Fruit fly (Drosophila melanogaster) whole organism, embryonic: ENCODE results near the gene LysRS.
A peak's percentile ranks its signal among the peaks of the same experiment; 100 is the strongest.

ENCODE experiments used
- Ada2b ChIP-seq: fragments of 200-800 bp; sonication (Bioruptor generic); IDR thresholded peaks from 2 replicates; pipeline ENCODE4 v1.3.6; 2022; ENCODE audit warnings: missing biosample characterization, missing genetic modification characterization
- Aef1 ChIP-seq: fragments of 200-800 bp; sonication (Bioruptor generic); IDR thresholded peaks from 3 replicates; pipeline ENCODE4 v1.3.6; 2022; ENCODE audit warnings: missing biosample characterization, missing genetic modification characterization
- B-H1 ChIP-seq: fragments of 200-800 bp; sonication (Bioruptor generic); IDR thresholded peaks from 3 replicates; pipeline ENCODE4 v1.3.6; 2022; ENCODE audit warnings: missing biosample characterization, missing genetic modification characterization
- B-H2 ChIP-seq: fragments of 200-800 bp; sonication (Bioruptor generic); optimal IDR thresholded peaks from 2 replicates; lab custom pipeline; 2018; ENCODE audit warnings: missing biosample characterization, mild to moderate bottlenecking, missing genetic modification characterization
- C15 ChIP-seq: fragments of 200-800 bp; sonication (Bioruptor generic); IDR thresholded peaks from 3 replicates; pipeline ENCODE4 v1.3.6; 2022; ENCODE audit warnings: missing biosample characterization, missing genetic modification characterization
- CG10565 ChIP-seq: fragments of 200-800 bp; sonication (Bioruptor generic); optimal IDR thresholded peaks from 3 replicates; lab custom pipeline; 2016; ENCODE audit warnings: missing biosample characterization, mild to moderate bottlenecking, missing genetic modification characterization
- CG10654 ChIP-seq: fragments of 200-800 bp; sonication (Bioruptor generic); optimal IDR thresholded peaks from 2 replicates; lab custom pipeline; 2016; ENCODE audit warnings: missing biosample characterization, missing genetic modification characterization
- CG11398 ChIP-seq: fragments of 200-800 bp; sonication (Bioruptor generic); optimal IDR thresholded peaks from 2 replicates; lab custom pipeline; 2016; ENCODE audit warnings: missing biosample characterization, missing genetic modification characterization
- CG11560 ChIP-seq: fragments of 200-800 bp; sonication (Bioruptor generic); IDR thresholded peaks from 3 replicates; pipeline ENCODE4 v1.3.6; 2022; ENCODE audit warnings: missing biosample characterization, missing genetic modification characterization
- CG12155 ChIP-seq: fragments of 200-800 bp; sonication (Bioruptor generic); optimal IDR thresholded peaks from 3 replicates; lab custom pipeline; 2016; ENCODE audit warnings: missing biosample characterization, missing genetic modification characterization
- CG12219 ChIP-seq: fragments of 200-800 bp; sonication (Bioruptor generic); optimal IDR thresholded peaks from 3 replicates; lab custom pipeline; 2018; ENCODE audit warnings: missing biosample characterization, mild to moderate bottlenecking, missing genetic modification characterization
- CG14710 ChIP-seq: fragments of 200-800 bp; sonication (Bioruptor generic); optimal IDR thresholded peaks from 3 replicates; lab custom pipeline; 2019; ENCODE audit warnings: missing biosample characterization, mild to moderate bottlenecking, missing genetic modification characterization, moderate library complexity
- CG15601 ChIP-seq: fragments of 200-800 bp; sonication (Bioruptor generic); optimal IDR thresholded peaks from 3 replicates; lab custom pipeline; 2019; ENCODE audit warnings: missing biosample characterization, mild to moderate bottlenecking, missing genetic modification characterization, moderate library complexity
- CG15696 ChIP-seq: fragments of 200-800 bp; sonication (Bioruptor generic); optimal IDR thresholded peaks from 2 replicates; lab custom pipeline; 2019; ENCODE audit warnings: missing biosample characterization, mild to moderate bottlenecking, missing genetic modification characterization, moderate library complexity
- CG17568 ChIP-seq: fragments of 200-800 bp; sonication (Bioruptor generic); optimal IDR thresholded peaks from 2 replicates; lab custom pipeline; 2018; ENCODE audit warnings: missing biosample characterization, mild to moderate bottlenecking, missing genetic modification characterization, moderate library complexity
- CG18599 ChIP-seq: fragments of 200-800 bp; sonication (Bioruptor generic); optimal IDR thresholded peaks from 3 replicates; lab custom pipeline; 2017; ENCODE audit warnings: missing biosample characterization, missing genetic modification characterization, mild to moderate bottlenecking, moderate library complexity, missing genetic modification reagents
- CG18619 ChIP-seq: fragments of 200-800 bp; sonication (Bioruptor generic); optimal IDR thresholded peaks from 3 replicates; lab custom pipeline; 2017; ENCODE audit warnings: missing biosample characterization, mild to moderate bottlenecking, missing genetic modification characterization
- CG31365 ChIP-seq: fragments of 200-800 bp; sonication (Bioruptor generic); optimal IDR thresholded peaks from 2 replicates; lab custom pipeline; 2018; ENCODE audit warnings: missing biosample characterization, mild to moderate bottlenecking, missing genetic modification characterization
- CG4707 ChIP-seq: fragments of 200-800 bp; sonication (Bioruptor generic); optimal IDR thresholded peaks from 2 replicates; lab custom pipeline; 2018; ENCODE audit warnings: missing biosample characterization, mild to moderate bottlenecking, missing genetic modification characterization, moderate library complexity
- CG6272 ChIP-seq: fragments of 200-800 bp; sonication (Bioruptor generic); IDR thresholded peaks from 2 replicates; pipeline ENCODE4 v1.3.6; 2022; ENCODE audit warnings: missing biosample characterization, missing genetic modification characterization
- CG6854 ChIP-seq: fragments of 200-800 bp; sonication (Bioruptor generic); optimal IDR thresholded peaks from 3 replicates; lab custom pipeline; 2017; ENCODE audit warnings: missing biosample characterization, mild to moderate bottlenecking, missing genetic modification characterization
- CG7745 ChIP-seq: fragments of 200-800 bp; sonication (Bioruptor generic); optimal IDR thresholded peaks from 2 replicates; lab custom pipeline; 2018; ENCODE audit warnings: missing biosample characterization, mild to moderate bottlenecking, missing genetic modification characterization, moderate library complexity
- CG7839 ChIP-seq: fragments of 200-800 bp; sonication (Bioruptor generic); optimal IDR thresholded peaks from 3 replicates; lab custom pipeline; 2018; ENCODE audit warnings: missing biosample characterization, mild to moderate bottlenecking, missing genetic modification characterization, moderate library complexity
- CG7963 ChIP-seq: fragments of 200-800 bp; sonication (Bioruptor generic); IDR thresholded peaks from 3 replicates; pipeline ENCODE4 v1.3.6; 2022; ENCODE audit warnings: missing biosample characterization, missing genetic modification characterization; ENCODE audit not compliant: partially characterized antibody
- CG9797 ChIP-seq: fragments of 200-800 bp; sonication (Bioruptor generic); optimal IDR thresholded peaks from 3 replicates; lab custom pipeline; 2018; ENCODE audit warnings: missing biosample characterization, mild to moderate bottlenecking, missing genetic modification characterization
- Dbx ChIP-seq: fragments of 200-800 bp; sonication (Bioruptor generic); IDR thresholded peaks from 3 replicates; pipeline ENCODE4 v1.3.6; 2022; ENCODE audit warnings: missing biosample characterization, missing genetic modification characterization
- Elba2 ChIP-seq: fragments of 200-800 bp; sonication (Bioruptor generic); optimal IDR thresholded peaks from 3 replicates; lab custom pipeline; 2016; ENCODE audit warnings: missing biosample characterization, missing genetic modification characterization
- Ets97D ChIP-seq: fragments of 200-800 bp; sonication (Bioruptor generic); optimal IDR thresholded peaks from 3 replicates; lab custom pipeline; 2016; ENCODE audit warnings: missing biosample characterization, missing genetic modification characterization
- H15 ChIP-seq: fragments of 200-800 bp; sonication (Bioruptor generic); IDR thresholded peaks from 3 replicates; pipeline ENCODE4 v1.3.6; 2022; ENCODE audit warnings: missing biosample characterization, missing genetic modification characterization
- Max ChIP-seq: fragments of 200-800 bp; sonication (Bioruptor generic); optimal IDR thresholded peaks from 2 replicates; lab custom pipeline; 2016; ENCODE audit warnings: missing biosample characterization, mild to moderate bottlenecking, missing genetic modification characterization
- Mes4 ChIP-seq: fragments of 200-800 bp; sonication (Bioruptor generic); optimal IDR thresholded peaks from 2 replicates; lab custom pipeline; 2016; ENCODE audit warnings: missing biosample characterization, missing genetic modification characterization
- NC2α ChIP-seq: fragments of 200-800 bp; sonication (Bioruptor generic); optimal IDR thresholded peaks from 2 replicates; lab custom pipeline; 2016; ENCODE audit warnings: missing biosample characterization, missing genetic modification characterization
- Nf-YA ChIP-seq: fragments of 200-800 bp; sonication (Bioruptor generic); IDR thresholded peaks from 2 replicates; pipeline ENCODE4 v1.3.6; 2022; ENCODE audit warnings: missing biosample characterization, missing genetic modification characterization
- Opbp ChIP-seq: fragments of 200-800 bp; sonication (Bioruptor generic); IDR thresholded peaks from 3 replicates; pipeline ENCODE4 v1.3.6; 2022; ENCODE audit warnings: missing biosample characterization, missing genetic modification characterization; ENCODE audit not compliant: partially characterized antibody
- Ravus ChIP-seq: fragments of 200-800 bp; sonication (Bioruptor generic); IDR thresholded peaks from 2 replicates; pipeline ENCODE4 v1.3.6; 2022; ENCODE audit warnings: missing biosample characterization, missing genetic modification characterization
- bowl ChIP-seq: fragments of 200-800 bp; sonication (Bioruptor generic); IDR thresholded peaks from 2 replicates; pipeline ENCODE4 v1.3.6; 2022; ENCODE audit warnings: missing biosample characterization, missing genetic modification characterization
- croc ChIP-seq: fragments of 200-800 bp; sonication (Bioruptor generic); conservative IDR thresholded peaks from 3 replicates; pipeline ENCODE4 v1.3.6; 2022; ENCODE audit warnings: missing biosample characterization, missing genetic modification characterization
- dimm ChIP-seq: fragments of 200-800 bp; sonication (Bioruptor generic); IDR thresholded peaks from 2 replicates; pipeline ENCODE4 v1.3.6; 2022; ENCODE audit warnings: missing biosample characterization, missing genetic modification characterization
- exex ChIP-seq: fragments of 200-800 bp; sonication (Bioruptor generic); optimal IDR thresholded peaks from 4 replicates; lab custom pipeline; 2018; ENCODE audit warnings: missing biosample characterization, mild to moderate bottlenecking, missing genetic modification characterization, moderate library complexity
- h ChIP-seq: fragments of >200 bp; optimal IDR thresholded peaks from 2 replicates; lab custom pipeline; 2017
- knrl ChIP-seq: fragments of 200-800 bp; sonication (Bioruptor generic); IDR thresholded peaks from 3 replicates; pipeline ENCODE4 v1.3.6; 2022; ENCODE audit warnings: missing biosample characterization, missing genetic modification characterization; ENCODE audit not compliant: partially characterized antibody
- lov ChIP-seq, 2 experiments: fragments of 200-800 bp in 1 of 2; fragments of >200 bp in 1 of 2; sonication (Bioruptor generic) in 1 of 2; IDR thresholded peaks in 1 of 2; optimal IDR thresholded peaks in 1 of 2; 2 replicates in 1 of 2; 3 replicates in 1 of 2; pipeline versions ENCODE4 v1.3.6 to Lab custom; 2017 to 2022; ENCODE audit warnings: missing biosample characterization in 1 of 2, missing genetic modification characterization in 1 of 2
- nom ChIP-seq: fragments of 200-800 bp; sonication (Bioruptor generic); optimal IDR thresholded peaks from 2 replicates; lab custom pipeline; 2017; ENCODE audit warnings: missing biosample characterization, missing genetic modification characterization, mild to moderate bottlenecking, moderate library complexity, missing genetic modification reagents
- peb ChIP-seq: fragments of 200-800 bp; sonication (Bioruptor generic); IDR thresholded peaks from 2 replicates; pipeline ENCODE4 v1.3.6; 2022; ENCODE audit warnings: missing biosample characterization, missing genetic modification characterization
- pum ChIP-seq: fragments of 200-800 bp; sonication (Bioruptor generic); optimal IDR thresholded peaks from 2 replicates; lab custom pipeline; 2016; ENCODE audit warnings: missing biosample characterization, missing genetic modification characterization
- run ChIP-seq: fragments of 200-800 bp; sonication (Bioruptor generic); optimal IDR thresholded peaks from 3 replicates; lab custom pipeline; 2018; ENCODE audit warnings: missing biosample characterization, mild to moderate bottlenecking, missing genetic modification characterization
- schlank ChIP-seq: fragments of 200-800 bp; sonication (Bioruptor generic); optimal IDR thresholded peaks from 2 replicates; lab custom pipeline; 2018; ENCODE audit warnings: missing biosample characterization, mild to moderate bottlenecking, missing genetic modification characterization
- sob ChIP-seq: fragments of 200-800 bp; sonication (Bioruptor generic); IDR thresholded peaks from 2 replicates; pipeline ENCODE4 v1.3.6; 2022; ENCODE audit warnings: missing biosample characterization, missing genetic modification characterization
- tup ChIP-seq: fragments of 200-800 bp; sonication (Bioruptor generic); optimal IDR thresholded peaks from 2 replicates; lab custom pipeline; 2016; ENCODE audit warnings: missing biosample characterization, mild to moderate bottlenecking, missing genetic modification characterization, moderate library complexity
- wor ChIP-seq: fragments of 200-800 bp; sonication (Bioruptor generic); IDR thresholded peaks from 2 replicates; pipeline ENCODE4 v1.3.6; 2022; ENCODE audit warnings: missing biosample characterization, missing genetic modification characterization
- z ChIP-seq: fragments of 200-800 bp; sonication (Bioruptor generic); IDR thresholded peaks from 3 replicates; pipeline ENCODE4 v1.3.6; 2022; ENCODE audit warnings: missing biosample characterization, missing genetic modification characterization

LysRS gene

DNA sequence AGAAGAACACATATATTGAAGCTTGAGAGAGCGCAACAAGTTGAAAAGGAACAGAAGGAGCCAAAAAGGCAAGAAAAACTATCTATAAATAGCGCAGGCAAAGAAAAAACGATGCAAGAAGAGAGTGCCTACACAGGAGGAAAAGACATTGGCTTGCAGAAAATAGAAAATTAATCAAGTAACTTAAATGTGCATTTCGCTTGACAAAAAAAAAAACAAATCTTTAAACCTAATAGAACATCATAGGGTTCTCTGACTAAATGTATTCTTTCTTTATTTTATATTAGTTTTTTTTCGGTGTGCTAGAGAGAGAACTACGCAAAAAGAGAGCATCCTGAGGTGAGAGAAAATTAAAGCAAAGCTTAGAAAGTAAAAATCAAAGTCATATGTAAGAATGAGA lies 41.4 kb upstream of the LysRS start (continued):
- peak; percentile 1 for TF ChIP-seq pum
- no peak for TF ChIP-seq NC2α (GFP tag; lab: Kevin White, UChicago)
- peak; percentile 36 for TF ChIP-seq CG15696 (tag; lab: Kevin White, UChicago)
- TF ChIP-seq Max (GFP tag; lab: Kevin White, UChicago) = no peak
- TF ChIP-seq CG10654 (GFP tag; lab: Kevin White, UChicago) = peak; percentile 17
- no peak for TF ChIP-seq CG10565 (GFP tag; lab: Kevin White, UChicago)
- peak; percentile 80 for TF ChIP-seq nom (GFP tag; lab: Kevin White, UChicago)
- TF ChIP-seq Nf-YA (GFP tag; lab: Robert Waterston, UW) = 0 out of 2 replicates have a peak, but pooled peaks have one; percentile 30
- peak; percentile 52; the same call in 1 of the 2 replicates for TF ChIP-seq peb (GFP tag; lab: Robert Waterston, UW)
- TF ChIP-seq tup (GFP tag; lab: Kevin White, UChicago) = no peak
- no peak for TF ChIP-seq dimm (GFP tag; lab: Robert Waterston, UW)
- TF ChIP-seq CG6272 (GFP tag; lab: Robert Waterston, UW) = no peak
- no peak for TF ChIP-seq CG7963 (GFP tag; lab: Robert Waterston, UW)
- TF ChIP-seq C15 = no peak
- peak; percentile 2 for TF ChIP-seq Mes4 (GFP tag; lab: Kevin White, UChicago)
- no peak for TF ChIP-seq knrl
- TF ChIP-seq H15 = peak; percentile 30; the same call in 1 of the 3 replicates
- peak; percentile 49 for TF ChIP-seq CG14710 (tag; lab: Kevin White, UChicago)
- TF ChIP-seq CG17568 (GFP tag; lab: Kevin White, UChicago) = no peak
- TF ChIP-seq CG18619 (GFP tag; lab: Kevin White, UChicago) = no peak
- TF ChIP-seq Opbp (GFP tag; lab: Robert Waterston, UW) = no peak
- no peak for TF ChIP-seq wor (GFP tag; lab: Robert Waterston, UW)
- no peak for TF ChIP-seq lov (optimal IDR thresholded peaks at IDR 0.05; lab: Kevin White, UChicago)
- 0 out of 3 replicates have a peak, but pooled peaks have one; percentile 39 for TF ChIP-seq lov (GFP tag; IDR thresholded peaks at IDR 0.05; lab: Robert Waterston, UW)
- no peak for TF ChIP-seq Dbx (GFP tag; lab: Robert Waterston, UW)
- no peak for TF ChIP-seq CG12219 (GFP tag; lab: Kevin White, UChicago)
- no peak for TF ChIP-seq bowl (GFP tag; lab: Robert Waterston, UW)
- no peak for TF ChIP-seq Ets97D
- no peak for TF ChIP-seq CG6854 (GFP tag; lab: Kevin White, UChicago)
- TF ChIP-seq run (tag; lab: Kevin White, UChicago) = no peak
- TF ChIP-seq CG4707 (GFP tag; lab: Kevin White, UChicago) = no peak
- no peak for TF ChIP-seq sob (GFP tag; lab: Robert Waterston, UW)
- TF ChIP-seq B-H2 = no peak
- TF ChIP-seq CG31365 (tag; lab: Kevin White, UChicago) = no peak
- TF ChIP-seq exex (tag; lab: Kevin White, UChicago) = no peak
- peak; percentile 39 for TF ChIP-seq CG7839 (tag; lab: Kevin White, UChicago)
- TF ChIP-seq Aef1 = no peak
- no peak for TF ChIP-seq CG12155 (GFP tag; lab: Kevin White, UChicago)
- no peak for TF ChIP-seq CG11398
- TF ChIP-seq CG11560 = no peak
- TF ChIP-seq CG7745 (tag; lab: Kevin White, UChicago) = no peak
- peak; percentile 52; the same call in 2 of the 3 replicates for TF ChIP-seq croc (GFP tag; lab: Robert Waterston, UW)
- 0 out of 2 replicates have a peak, but pooled peaks have one; percentile 25 for TF ChIP-seq Ada2b (GFP tag; lab: Robert Waterston, UW)
- 0 out of 3 replicates have a peak, but pooled peaks have one; percentile 19 for TF ChIP-seq B-H1 (GFP tag; lab: Robert Waterston, UW)
- no peak for TF ChIP-seq Ravus (GFP tag; lab: Robert Waterston, UW)
- TF ChIP-seq h (lab: Kevin White, UChicago) = no peak
- TF ChIP-seq z (GFP tag; lab: Robert Waterston, UW) = 0 out of 3 replicates have a peak, but pooled peaks have one; percentile 17
- no peak for TF ChIP-seq Elba2
- no peak for TF ChIP-seq CG18599
- no peak for TF ChIP-seq CG9797 (GFP tag; lab: Kevin White, UChicago)
- TF ChIP-seq schlank (tag; lab: Kevin White, UChicago) = no peak
- peak; percentile 21 for TF ChIP-seq CG15601 (tag; lab: Kevin White, UChicago)
